Fruit fly (Drosophila melanogaster) whole organism, adult: ENCODE results near the gene Tmtc1.

Experiments
- CG11617 ChIP-seq: fragments of 200-800 bp; sonication (Bioruptor generic); optimal IDR thresholded peaks from 2 replicates; lab custom pipeline; 2017; ENCODE audit warnings: mild to moderate bottlenecking, missing biosample characterization, missing genetic modification reagents, missing genetic modification characterization
- CG12768 ChIP-seq: fragments of 200-800 bp; sonication (Bioruptor generic); optimal IDR thresholded peaks from 2 replicates; lab custom pipeline; 2017; ENCODE audit warnings: missing biosample characterization, missing genetic modification characterization, mild to moderate bottlenecking, moderate library complexity, missing genetic modification reagents
- CG14711 ChIP-seq: fragments of 200-800 bp; sonication (Bioruptor generic); optimal IDR thresholded peaks from 2 replicates; lab custom pipeline; 2018; ENCODE audit warnings: missing biosample characterization, mild to moderate bottlenecking, missing genetic modification characterization, moderate library complexity
- CG1620 ChIP-seq: fragments of 200-800 bp; sonication (Bioruptor generic); optimal IDR thresholded peaks from 2 replicates; lab custom pipeline; 2016; ENCODE audit warnings: missing biosample characterization, missing genetic modification characterization
- CG33017 ChIP-seq: fragments of 200-800 bp; sonication (Bioruptor generic); optimal IDR thresholded peaks from 2 replicates; lab custom pipeline; 2018; ENCODE audit warnings: missing biosample characterization, mild to moderate bottlenecking, missing genetic modification characterization, moderate library complexity
- CG5204 ChIP-seq: fragments of 200-800 bp; sonication (Bioruptor generic); optimal IDR thresholded peaks from 2 replicates; lab custom pipeline; 2016; ENCODE audit warnings: missing biosample characterization, missing genetic modification characterization
- CG7045 ChIP-seq: fragments of 200-800 bp; sonication (Bioruptor generic); optimal IDR thresholded peaks from 2 replicates; lab custom pipeline; 2017; ENCODE audit warnings: missing biosample characterization, mild to moderate bottlenecking, missing genetic modification characterization
- CG7101 ChIP-seq: fragments of 200-800 bp; sonication (Bioruptor generic); optimal IDR thresholded peaks from 2 replicates; lab custom pipeline; 2018; ENCODE audit warnings: missing biosample characterization, mild to moderate bottlenecking, missing genetic modification characterization, moderate library complexity
- Clk ChIP-seq: fragments of 200-800 bp; sonication (Bioruptor generic); optimal IDR thresholded peaks from 2 replicates; lab custom pipeline; 2017; ENCODE audit warnings: missing biosample characterization, missing genetic modification characterization
- Crg-1 ChIP-seq: fragments of 200-800 bp; sonication (Bioruptor generic); optimal IDR thresholded peaks from 2 replicates; lab custom pipeline; 2016; ENCODE audit warnings: missing biosample characterization, missing genetic modification characterization
- Hr96 ChIP-seq: fragments of 200-800 bp; sonication (Bioruptor generic); optimal IDR thresholded peaks from 2 replicates; lab custom pipeline; 2016; ENCODE audit warnings: missing biosample characterization, missing genetic modification characterization
- Mnt ChIP-seq: fragments of 200-800 bp; sonication (Bioruptor generic); optimal IDR thresholded peaks from 2 replicates; lab custom pipeline; 2016; ENCODE audit warnings: missing biosample characterization, mild to moderate bottlenecking, missing genetic modification characterization
- bab1 ChIP-seq: fragments of 200-800 bp; sonication (Bioruptor generic); optimal IDR thresholded peaks from 3 replicates; lab custom pipeline; 2019; ENCODE audit warnings: missing biosample characterization, mild to moderate bottlenecking, missing genetic modification characterization, moderate library complexity
- cic ChIP-seq: fragments of 200-800 bp; sonication (Bioruptor generic); optimal IDR thresholded peaks from 2 replicates; lab custom pipeline; 2017; ENCODE audit warnings: missing biosample characterization, mild to moderate bottlenecking, missing genetic modification characterization, moderate library complexity
- cnc ChIP-seq, 2 experiments: fragments of >200 bp; optimal IDR thresholded peaks; 2 replicates each; lab custom pipeline; 2017
- kay ChIP-seq: fragments of 200-800 bp; sonication (Bioruptor generic); peaks from one replicate; lab custom pipeline; 2016; ENCODE audit warnings: missing biosample characterization, missing genetic modification characterization, borderline replicate concordance
- ovo ChIP-seq: fragments of 200-800 bp; sonication (Bioruptor generic); optimal IDR thresholded peaks from 2 replicates; lab custom pipeline; 2016; ENCODE audit warnings: missing biosample characterization, missing genetic modification characterization
- pad ChIP-seq: fragments of 200-800 bp; sonication (Bioruptor generic); optimal IDR thresholded peaks from 3 replicates; lab custom pipeline; 2017; ENCODE audit warnings: missing biosample characterization, missing genetic modification characterization, mild to moderate bottlenecking, moderate library complexity, missing genetic modification reagents
- tj ChIP-seq: fragments of 200-800 bp; sonication (Bioruptor generic); optimal IDR thresholded peaks from 3 replicates; lab custom pipeline; 2017; ENCODE audit warnings: missing biosample characterization, mild to moderate bottlenecking, missing genetic modification characterization, moderate library complexity
- toe ChIP-seq: fragments of 200-800 bp; sonication (Bioruptor generic); optimal IDR thresholded peaks from 2 replicates; lab custom pipeline; 2016; ENCODE audit warnings: missing biosample characterization, missing genetic modification characterization

The Tmtc1 gene

DNA sequence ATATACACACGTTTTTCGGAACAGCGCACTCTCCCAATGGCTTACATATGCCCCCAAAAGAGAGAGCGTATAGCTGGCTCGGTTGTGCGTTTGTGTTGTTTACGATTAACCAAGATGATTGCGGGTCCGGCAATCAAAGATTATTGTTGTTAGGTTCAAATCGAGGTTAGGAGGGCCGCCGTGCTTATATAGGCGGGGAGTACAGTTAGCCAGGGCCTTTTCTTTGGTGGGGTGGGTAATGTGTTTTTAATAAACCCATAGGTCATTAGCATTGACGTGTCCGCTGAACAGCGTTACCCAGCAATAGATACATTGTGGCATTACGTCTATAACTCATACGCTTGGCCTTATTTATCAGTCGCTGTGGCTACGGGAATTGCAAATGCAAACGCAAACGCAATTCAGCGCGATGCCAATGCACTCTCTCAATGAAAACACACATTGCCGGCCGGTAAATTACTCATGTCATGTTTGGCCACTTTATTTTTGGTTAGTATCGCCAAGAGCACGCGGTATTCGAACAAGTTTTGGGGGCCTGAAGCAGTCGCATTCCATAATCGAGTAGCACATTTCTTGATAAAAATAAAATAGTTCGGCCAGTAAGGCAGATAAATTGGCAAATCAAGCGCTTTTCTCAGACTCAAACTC lies 76.4 kb downstream of the Tmtc1 start:
- TF ChIP-seq Hr96 (GFP tag; lab: Kevin White, UChicago), result no peak
- TF ChIP-seq cic (GFP tag; lab: Kevin White, UChicago), result peak; percentile 79
- peak; percentile 21 for TF ChIP-seq ovo
- TF ChIP-seq tj, result peak; percentile 61
- no peak for TF ChIP-seq CG14711

DNA sequence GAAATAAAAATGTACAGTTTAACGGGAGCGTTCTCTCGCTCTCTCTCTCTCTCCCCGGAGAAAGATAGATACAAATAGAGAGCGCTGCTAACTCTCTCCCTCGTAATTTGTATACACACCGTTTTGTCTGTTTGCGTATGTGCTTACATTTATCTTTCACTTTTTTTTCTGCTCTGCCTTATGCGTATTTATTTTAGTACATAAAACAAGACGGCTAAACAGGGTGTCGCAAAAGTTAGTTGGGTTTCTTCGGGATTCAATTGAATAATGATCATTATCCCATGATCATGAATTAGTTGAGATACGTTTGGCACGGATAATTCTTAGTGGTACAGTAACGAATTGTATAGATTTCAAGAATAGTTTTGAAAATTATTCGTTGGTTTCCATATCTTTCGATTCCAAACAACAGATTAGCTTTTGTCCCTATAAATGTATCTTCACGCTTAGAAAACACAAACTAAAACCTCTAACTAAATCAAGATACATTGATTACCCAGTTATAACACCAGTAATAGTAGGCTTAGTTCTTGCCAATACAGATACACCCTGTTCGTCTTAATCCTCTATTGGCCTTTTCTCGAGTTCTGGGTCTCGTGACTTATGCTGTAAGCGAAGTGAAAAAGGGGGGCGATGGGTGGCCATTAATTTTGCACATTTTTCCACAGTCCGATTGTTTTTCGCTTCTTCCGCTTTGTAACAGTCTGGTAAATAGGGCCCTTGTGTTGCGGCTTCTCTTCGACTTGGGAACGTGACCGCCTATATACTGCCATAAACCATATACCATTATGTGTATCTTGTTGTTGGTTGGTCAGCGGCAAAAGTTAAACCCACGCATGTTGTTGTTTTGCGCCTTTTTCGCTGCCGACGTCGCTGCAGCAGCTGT lies 77.1 kb downstream of the Tmtc1 start:
- TF ChIP-seq tj (peak; percentile 3), CG33017 (tag; lab: Kevin White, UChicago) (peak; percentile 90), CG11617 (peak; percentile 88), cnc (optimal IDR thresholded peaks at IDR 0.05; lab: Kevin White, UChicago) (no peak), cic (GFP tag; lab: Kevin White, UChicago) (no peak), CG12768 (peak; percentile 89), Clk (peak; percentile 77), CG7045 (GFP tag; lab: Kevin White, UChicago) (peak; percentile 92), toe (peak; percentile 70), CG5204 (GFP tag; lab: Kevin White, UChicago) (no peak), pad (GFP tag; lab: Kevin White, UChicago) (peak; percentile 66), CG7101 (tag; lab: Kevin White, UChicago) (peak; percentile 82), kay (GFP tag; lab: Kevin White, UChicago) (peak; percentile 93), bab1 (GFP tag; lab: Kevin White, UChicago) (peak; percentile 42), ovo (peak; percentile 34), CG14711 (peak; percentile 77), CG1620 (GFP tag; lab: Kevin White, UChicago) (no peak), Crg-1 (GFP tag; lab: Kevin White, UChicago) (peak; percentile 41), Hr96 (GFP tag; lab: Kevin White, UChicago) (peak; percentile 79), Mnt (GFP tag; lab: Kevin White, UChicago) (peak; percentile 56)

DNA sequence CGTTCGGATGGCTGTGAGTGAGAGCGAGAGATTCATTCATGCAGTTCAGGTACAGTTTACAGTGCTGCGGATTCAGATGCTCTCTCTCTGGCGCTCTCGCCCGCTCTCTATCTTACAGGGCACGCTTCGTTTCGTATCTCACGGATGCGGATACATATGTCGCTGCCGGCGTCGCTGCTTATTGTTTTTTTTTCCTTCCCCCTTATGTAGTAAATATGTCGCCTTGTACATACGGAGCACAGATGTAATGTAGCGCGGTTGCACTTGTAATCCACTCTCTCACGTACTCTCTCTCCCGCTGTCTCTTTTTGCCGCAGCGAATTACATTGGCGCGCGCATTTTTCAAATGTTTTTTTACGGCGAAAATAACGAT lies 77.8 kb downstream of the Tmtc1 start:
- TF ChIP-seq Mnt (GFP tag; lab: Kevin White, UChicago) (peak; percentile 76), cnc (optimal IDR thresholded peaks at IDR 0.05; lab: Kevin White, UChicago) (no peak), cic (GFP tag; lab: Kevin White, UChicago) (peak; percentile 93)

DNA sequence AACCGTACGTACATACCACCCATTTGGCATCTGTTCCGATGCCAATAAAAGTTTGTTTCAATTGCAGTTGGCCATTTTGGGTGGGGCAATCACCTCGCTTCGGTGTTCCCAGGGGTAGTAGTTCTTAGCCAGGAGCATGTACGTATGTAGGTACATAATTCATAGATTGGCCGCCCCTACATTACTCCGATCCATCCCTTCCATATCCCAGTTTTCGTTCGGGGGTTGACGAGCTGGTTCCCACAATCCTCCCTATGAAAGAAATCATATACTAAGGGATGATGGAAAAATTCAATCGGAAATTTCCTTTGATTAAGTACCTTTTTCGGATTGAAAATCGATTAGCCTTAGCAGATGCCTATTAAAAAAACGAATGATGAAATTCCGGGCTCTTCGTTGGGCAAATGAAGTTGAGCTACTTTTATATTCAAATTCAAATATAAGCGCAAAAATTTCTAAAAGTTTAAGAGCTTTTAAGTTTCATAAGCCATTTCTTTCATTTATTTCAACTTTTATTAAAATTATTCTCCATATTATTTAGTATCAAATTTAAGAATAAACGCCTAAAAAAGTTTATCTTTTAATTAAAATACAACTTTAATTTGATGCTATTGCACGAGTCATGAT lies 80.5 kb downstream of the Tmtc1 start:
- TF ChIP-seq CG12768 (no peak), CG11617 (no peak), bab1 (GFP tag; lab: Kevin White, UChicago) (no peak), ovo (no peak), CG7101 (tag; lab: Kevin White, UChicago) (no peak), CG7045 (GFP tag; lab: Kevin White, UChicago) (no peak), Mnt (GFP tag; lab: Kevin White, UChicago) (no peak), toe (no peak), Hr96 (GFP tag; lab: Kevin White, UChicago) (no peak), kay (GFP tag; lab: Kevin White, UChicago) (no peak), Clk (no peak), Crg-1 (GFP tag; lab: Kevin White, UChicago) (no peak), CG1620 (GFP tag; lab: Kevin White, UChicago) (no peak), cic (GFP tag; lab: Kevin White, UChicago) (no peak), CG5204 (GFP tag; lab: Kevin White, UChicago) (no peak), CG14711 (no peak), cnc (optimal IDR thresholded peaks at IDR 0.05; lab: Kevin White, UChicago) (no peak), pad (GFP tag; lab: Kevin White, UChicago) (no peak), CG33017 (tag; lab: Kevin White, UChicago) (no peak), tj (no peak)

DNA sequence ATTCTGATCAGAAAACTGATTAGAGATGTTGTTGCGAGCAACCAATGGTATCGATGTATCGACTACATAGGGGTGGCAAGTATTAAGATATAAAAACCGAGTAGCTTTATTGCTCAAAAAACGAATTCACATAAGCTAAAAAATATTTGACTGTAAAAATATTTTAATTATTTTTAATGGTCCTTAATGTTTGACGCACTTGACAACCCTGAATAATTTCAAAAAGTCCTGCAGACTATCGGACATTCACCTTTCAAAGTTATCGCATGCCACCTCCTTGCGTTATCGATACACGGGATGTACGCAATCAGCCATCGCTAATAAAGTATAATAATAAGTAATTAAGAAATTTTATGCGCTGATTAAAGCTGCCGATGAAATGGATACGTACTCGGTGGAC lies 82.1 kb downstream of the Tmtc1 start, which contains the start of the genes HemK2, Snapin and Tnpo-SR:
HemK2 (minus strand) TSS at position 24 of the 400 bp plus-strand sequence.
Snapin (minus strand) TSS at position 24 of the 400 bp plus-strand sequence.
Tnpo-SR (plus strand) TSS at position 271 of the 400 bp plus-strand sequence.
- no peak for TF ChIP-seq kay (GFP tag; lab: Kevin White, UChicago)
- TF ChIP-seq ovo, result peak; percentile 90
- peak; percentile 97 for TF ChIP-seq toe
- peak; percentile 92 for TF ChIP-seq CG33017 (tag; lab: Kevin White, UChicago)
- TF ChIP-seq tj, result peak; percentile 79
- TF ChIP-seq CG7045 (GFP tag; lab: Kevin White, UChicago), result peak; percentile 94
- TF ChIP-seq bab1 (GFP tag; lab: Kevin White, UChicago), result peak; percentile 97
- TF ChIP-seq CG14711, result peak; percentile 96
- TF ChIP-seq CG5204 (GFP tag; lab: Kevin White, UChicago), result no peak
- peak; percentile 90 for TF ChIP-seq Clk
- TF ChIP-seq Mnt (GFP tag; lab: Kevin White, UChicago), result peak; percentile 93
- TF ChIP-seq CG11617, result peak; percentile 93
- peak; percentile 72 for TF ChIP-seq cic (GFP tag; lab: Kevin White, UChicago)
- peak; percentile 91 for TF ChIP-seq Crg-1 (GFP tag; lab: Kevin White, UChicago)
- peak; percentile 96 for TF ChIP-seq CG7101 (tag; lab: Kevin White, UChicago)
- peak; percentile 94 for TF ChIP-seq CG12768
- peak; percentile 95 for TF ChIP-seq CG1620 (GFP tag; lab: Kevin White, UChicago)
- peak; percentile 84 for TF ChIP-seq pad (GFP tag; lab: Kevin White, UChicago)
- TF ChIP-seq Hr96 (GFP tag; lab: Kevin White, UChicago), result no peak
- no peak for TF ChIP-seq cnc (optimal IDR thresholded peaks at IDR 0.05; lab: Kevin White, UChicago)
